Fruit fly (Drosophila melanogaster) whole organism, embryonic: ENCODE data around the gene Pex7.
A peak's percentile ranks its signal among the peaks of the same experiment; 100 is the strongest.

ENCODE experiments used
- Aef1 ChIP-seq: fragments of 200-800 bp; sonication (Bioruptor generic); IDR thresholded peaks from 3 replicates; pipeline ENCODE4 v1.3.6; 2022; ENCODE audit warnings: missing biosample characterization, missing genetic modification characterization
- BEAF-32 ChIP-seq: fragments of 200-800 bp; sonication (Bioruptor generic); optimal IDR thresholded peaks from 3 replicates; lab custom pipeline; 2017; ENCODE audit warnings: missing biosample characterization, missing genetic modification characterization, mild to moderate bottlenecking, moderate library complexity, missing genetic modification reagents
- CG10321 ChIP-seq: fragments of 200-800 bp; sonication (Bioruptor generic); IDR thresholded peaks from 2 replicates; pipeline ENCODE4 v1.3.6; 2022; ENCODE audit warnings: missing biosample characterization, missing genetic modification characterization
- CG10462 ChIP-seq: fragments of 200-800 bp; sonication (Bioruptor generic); optimal IDR thresholded peaks from 2 replicates; lab custom pipeline; 2016; ENCODE audit warnings: missing biosample characterization, missing genetic modification characterization
- CG11247 ChIP-seq: fragments of 200-800 bp; sonication (Bioruptor generic); IDR thresholded peaks from 2 replicates; pipeline ENCODE4 v1.3.6; 2022; ENCODE audit warnings: missing biosample characterization, missing genetic modification characterization
- CG11560 ChIP-seq: fragments of 200-800 bp; sonication (Bioruptor generic); IDR thresholded peaks from 3 replicates; pipeline ENCODE4 v1.3.6; 2022; ENCODE audit warnings: missing biosample characterization, missing genetic modification characterization
- CG12769 ChIP-seq: fragments of 200-800 bp; sonication (Bioruptor generic); optimal IDR thresholded peaks from 2 replicates; lab custom pipeline; 2019; ENCODE audit warnings: missing biosample characterization, mild to moderate bottlenecking, missing genetic modification characterization, moderate library complexity
- CG15479 ChIP-seq: fragments of 200-800 bp; sonication (Bioruptor generic); optimal IDR thresholded peaks from 3 replicates; lab custom pipeline; 2019; ENCODE audit warnings: missing biosample characterization, mild to moderate bottlenecking, missing genetic modification characterization, moderate library complexity
- CG32532 ChIP-seq: fragments of 200-800 bp; sonication (Bioruptor generic); IDR thresholded peaks from 2 replicates; pipeline ENCODE4 v1.3.6; 2022; ENCODE audit warnings: missing biosample characterization, missing genetic modification characterization
- CG33213 ChIP-seq: fragments of 200-800 bp; sonication (Bioruptor generic); optimal IDR thresholded peaks from 3 replicates; lab custom pipeline; 2016; ENCODE audit warnings: missing biosample characterization, missing genetic modification characterization
- CG4424 ChIP-seq: fragments of 200-800 bp; sonication (Bioruptor generic); optimal IDR thresholded peaks from 3 replicates; lab custom pipeline; 2016; ENCODE audit warnings: missing biosample characterization, missing genetic modification characterization
- CG5180 ChIP-seq: fragments of 200-800 bp; sonication (Bioruptor generic); optimal IDR thresholded peaks from 3 replicates; lab custom pipeline; 2017; ENCODE audit warnings: missing biosample characterization, missing genetic modification characterization, mild to moderate bottlenecking, moderate library complexity, missing genetic modification reagents
- CG7271 ChIP-seq: fragments of 200-800 bp; sonication (Bioruptor generic); optimal IDR thresholded peaks from 2 replicates; lab custom pipeline; 2018; ENCODE audit warnings: missing biosample characterization, mild to moderate bottlenecking, missing genetic modification characterization, moderate library complexity
- CG8290 ChIP-seq, 3 experiments: fragments of 200-800 bp; sonication (Bioruptor generic); optimal IDR thresholded peaks; 2 replicates each; lab custom pipeline; 2016 to 2019; ENCODE audit warnings: missing biosample characterization in 3 of 3, missing genetic modification characterization in 3 of 3, mild to moderate bottlenecking in 2 of 3, moderate library complexity in 1 of 3
- CG8765 ChIP-seq: fragments of 200-800 bp; sonication (Bioruptor generic); IDR thresholded peaks from 2 replicates; pipeline ENCODE4 v1.3.6; 2022; ENCODE audit warnings: missing biosample characterization, missing genetic modification characterization
- CHES-1-like ChIP-seq: fragments of 200-800 bp; sonication (Bioruptor generic); optimal IDR thresholded peaks from 2 replicates; lab custom pipeline; 2016; ENCODE audit warnings: missing biosample characterization, missing genetic modification characterization
- Chrac-16 ChIP-seq: fragments of 200-800 bp; sonication (Bioruptor generic); optimal IDR thresholded peaks from 3 replicates; lab custom pipeline; 2016; ENCODE audit warnings: missing biosample characterization, missing genetic modification characterization
- CrebB ChIP-seq: fragments of 200-800 bp; sonication (Bioruptor generic); optimal IDR thresholded peaks from 3 replicates; lab custom pipeline; 2018; ENCODE audit warnings: missing biosample characterization, mild to moderate bottlenecking, missing genetic modification characterization
- D19A ChIP-seq: fragments of 200-800 bp; optimal IDR thresholded peaks from 3 replicates; lab custom pipeline; 2019; ENCODE audit warnings: missing biosample characterization, mild to moderate bottlenecking, missing genetic modification characterization, moderate library complexity
- Deaf1 ChIP-seq: fragments of 200-800 bp; optimal IDR thresholded peaks from 3 replicates; lab custom pipeline; 2019; ENCODE audit warnings: missing biosample characterization, mild to moderate bottlenecking, missing genetic modification characterization, moderate library complexity
- Drgx ChIP-seq: fragments of 200-800 bp; sonication (Bioruptor generic); IDR thresholded peaks from 2 replicates; pipeline ENCODE4 v1.3.6; 2022; ENCODE audit warnings: missing biosample characterization, missing genetic modification characterization
- HmgD ChIP-seq: fragments of 200-800 bp; sonication (Bioruptor generic); optimal IDR thresholded peaks from 3 replicates; lab custom pipeline; 2016; ENCODE audit warnings: missing biosample characterization, missing genetic modification characterization
- Lhr ChIP-seq: fragments of 200-800 bp; sonication (Bioruptor generic); optimal IDR thresholded peaks from 3 replicates; lab custom pipeline; 2017; ENCODE audit warnings: mild to moderate bottlenecking, missing biosample characterization, missing genetic modification reagents, missing genetic modification characterization
- MTF-1 ChIP-seq: fragments of 200-800 bp; sonication (Bioruptor generic); optimal IDR thresholded peaks from 2 replicates; lab custom pipeline; 2018; ENCODE audit warnings: missing biosample characterization, mild to moderate bottlenecking, missing genetic modification characterization, borderline replicate concordance
- Mes4 ChIP-seq: fragments of 200-800 bp; sonication (Bioruptor generic); optimal IDR thresholded peaks from 2 replicates; lab custom pipeline; 2016; ENCODE audit warnings: missing biosample characterization, missing genetic modification characterization
- NFAT ChIP-seq: fragments of 200-800 bp; sonication (Bioruptor generic); IDR thresholded peaks from 2 replicates; pipeline ENCODE4 v1.3.6; 2022; ENCODE audit warnings: missing biosample characterization, missing genetic modification characterization
- Rx ChIP-seq: fragments of 200-800 bp; sonication (Bioruptor generic); IDR thresholded peaks from 2 replicates; pipeline ENCODE4 v1.3.6; 2022; ENCODE audit warnings: missing biosample characterization, missing genetic modification characterization
- ato ChIP-seq: fragments of 200-800 bp; sonication (Bioruptor generic); IDR thresholded peaks from 2 replicates; pipeline ENCODE4 v1.3.6; 2022; ENCODE audit warnings: missing biosample characterization, missing genetic modification characterization; ENCODE audit not compliant: partially characterized antibody
- cad ChIP-seq: fragments of >200 bp; optimal IDR thresholded peaks from 2 replicates; lab custom pipeline; 2017; ENCODE audit warnings: missing biosample characterization, missing genetic modification characterization
- caup ChIP-seq: fragments of 200-800 bp; sonication (Bioruptor generic); optimal IDR thresholded peaks from 3 replicates; lab custom pipeline; 2017; ENCODE audit warnings: missing biosample characterization, mild to moderate bottlenecking, missing genetic modification characterization, moderate library complexity; ENCODE audit not compliant: severe bottlenecking
- crol ChIP-seq: fragments of 200-800 bp; sonication (Bioruptor generic); IDR thresholded peaks from 2 replicates; pipeline ENCODE4 v1.3.6; 2022; ENCODE audit warnings: missing biosample characterization, missing genetic modification characterization
- crp ChIP-seq, 2 experiments: fragments of 200-800 bp; sonication (Bioruptor generic); optimal IDR thresholded peaks; 2 replicates in 1 of 2; 3 replicates in 1 of 2; lab custom pipeline; 2017; ENCODE audit warnings: missing biosample characterization in 2 of 2, missing genetic modification characterization in 2 of 2, mild to moderate bottlenecking in 1 of 2, moderate library complexity in 1 of 2
- dysf ChIP-seq: fragments of 200-800 bp; sonication (Bioruptor generic); IDR thresholded peaks from 3 replicates; pipeline ENCODE4 v1.3.6; 2022; ENCODE audit warnings: missing biosample characterization, missing genetic modification characterization
- gcm2 ChIP-seq: fragments of 200-800 bp; sonication (Bioruptor generic); optimal IDR thresholded peaks from 2 replicates; lab custom pipeline; 2016; ENCODE audit warnings: missing biosample characterization, missing genetic modification characterization
- gfzf ChIP-seq: fragments of 200-800 bp; sonication (Bioruptor generic); optimal IDR thresholded peaks from 2 replicates; lab custom pipeline; 2016; ENCODE audit warnings: missing biosample characterization, mild to moderate bottlenecking, missing genetic modification characterization, moderate library complexity
- gsb-n ChIP-seq: fragments of 200-800 bp; sonication (Bioruptor generic); optimal IDR thresholded peaks from 3 replicates; lab custom pipeline; 2018; ENCODE audit warnings: missing biosample characterization, mild to moderate bottlenecking, missing genetic modification characterization
- nom ChIP-seq: fragments of 200-800 bp; sonication (Bioruptor generic); optimal IDR thresholded peaks from 2 replicates; lab custom pipeline; 2017; ENCODE audit warnings: missing biosample characterization, missing genetic modification characterization, mild to moderate bottlenecking, moderate library complexity, missing genetic modification reagents
- org-1 ChIP-seq: fragments of 200-800 bp; sonication (Bioruptor generic); optimal IDR thresholded peaks from 2 replicates; lab custom pipeline; 2017; ENCODE audit warnings: missing biosample characterization, missing genetic modification characterization
- rib ChIP-seq: fragments of 200-800 bp; sonication (Bioruptor generic); IDR thresholded peaks from 2 replicates; pipeline ENCODE4 v1.3.6; 2022; ENCODE audit warnings: missing biosample characterization, missing genetic modification characterization
- sd ChIP-seq: fragments of 200-800 bp; sonication (Bioruptor generic); optimal IDR thresholded peaks from 3 replicates; lab custom pipeline; 2018; ENCODE audit warnings: missing biosample characterization, mild to moderate bottlenecking, missing genetic modification characterization, moderate library complexity
- sima ChIP-seq: fragments of 200-800 bp; sonication (Bioruptor generic); optimal IDR thresholded peaks from 2 replicates; lab custom pipeline; 2016; ENCODE audit warnings: missing biosample characterization, missing genetic modification characterization
- tap ChIP-seq: fragments of 200-800 bp; optimal IDR thresholded peaks from 3 replicates; lab custom pipeline; 2019; ENCODE audit warnings: missing biosample characterization, mild to moderate bottlenecking, missing genetic modification characterization, moderate library complexity
- tll ChIP-seq, 2 experiments: fragments of 200-800 bp in 1 of 2; fragments of >200 bp in 1 of 2; sonication (Bioruptor generic) in 1 of 2; optimal IDR thresholded peaks; 2 replicates each; lab custom pipeline; 2017 to 2019; ENCODE audit warnings: missing biosample characterization in 2 of 2, missing genetic modification characterization in 2 of 2, mild to moderate bottlenecking in 1 of 2, moderate library complexity in 1 of 2
- tx ChIP-seq: fragments of 200-800 bp; sonication (Bioruptor generic); optimal IDR thresholded peaks from 2 replicates; lab custom pipeline; 2016; ENCODE audit warnings: missing biosample characterization, missing genetic modification characterization
- z ChIP-seq: fragments of 200-800 bp; sonication (Bioruptor generic); IDR thresholded peaks from 3 replicates; pipeline ENCODE4 v1.3.6; 2022; ENCODE audit warnings: missing biosample characterization, missing genetic modification characterization
- zen ChIP-seq: fragments of 200-800 bp; sonication (Bioruptor generic); optimal IDR thresholded peaks from 3 replicates; lab custom pipeline; 2018; ENCODE audit warnings: missing biosample characterization, mild to moderate bottlenecking, missing genetic modification characterization, moderate library complexity

The Pex7 gene

dm6 chr3L:8652572-8652977 is 5.6 kb downstream of the Pex7 start:
- TF ChIP-seq Deaf1 (tag; lab: Kevin White, UChicago) (peak; percentile 67), CG4424 (GFP tag; lab: Kevin White, UChicago) (no peak), nom (GFP tag; lab: Kevin White, UChicago) (peak; percentile 29), CG10462 (GFP tag; lab: Kevin White, UChicago) (no peak), Rx (GFP tag; lab: Robert Waterston, UW) (no peak)

dm6 chr3L:8653572-8653971 is 6.6 kb downstream of the Pex7 start:
- TF ChIP-seq tll (GFP tag; optimal IDR thresholded peaks at IDR 0.05; lab: Kevin White, UChicago) (peak in 1 of 2 experiments; percentile 56), crp (GFP tag; optimal IDR thresholded peaks at IDR 0.05; lab: Kevin White, UChicago) (no peak), gcm2 (GFP tag; lab: Kevin White, UChicago) (no peak), CG7271 (tag; lab: Kevin White, UChicago) (peak; percentile 66), cad (GFP tag; lab: Kevin White, UChicago) (peak; percentile 99), CG15479 (GFP tag; lab: Kevin White, UChicago) (peak; percentile 84)

DNA sequence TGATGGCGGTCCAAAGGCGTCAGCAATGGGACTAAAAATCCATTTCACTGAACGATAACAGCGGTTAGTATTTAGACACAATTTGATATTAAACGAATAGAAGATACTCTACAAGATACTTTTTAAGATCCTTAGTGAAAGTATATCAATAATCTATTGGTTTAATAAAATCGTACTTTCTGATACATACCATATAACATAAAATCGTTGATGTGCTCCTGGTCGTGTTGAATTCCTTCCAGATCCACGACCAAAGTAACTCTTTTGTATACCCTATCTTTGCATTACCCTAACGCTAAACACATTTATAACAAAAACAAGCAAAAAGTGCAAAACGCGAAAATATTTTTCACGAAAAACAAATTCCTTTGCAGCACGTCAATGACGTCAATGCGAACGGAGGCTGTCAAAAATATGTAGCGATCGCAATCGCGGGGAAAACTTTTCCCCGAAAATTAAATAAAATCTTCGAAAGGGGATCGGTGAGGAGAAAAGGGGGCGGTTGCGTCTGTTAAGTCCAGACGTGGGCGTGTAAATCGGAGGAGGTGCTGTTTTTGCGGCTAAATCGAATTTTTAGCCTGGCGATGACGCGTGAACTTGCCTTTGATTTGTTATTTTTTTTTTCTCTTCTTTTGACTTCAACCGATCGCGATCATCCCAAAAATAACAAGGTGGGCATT is 8.4 kb downstream of the Pex7 start:
- TF ChIP-seq dysf (GFP tag; lab: Robert Waterston, UW) (no peak), sima (no peak), CG8765 (GFP tag; lab: Robert Waterston, UW) (no peak), org-1 (GFP tag; lab: Kevin White, UChicago) (no peak), CrebB (no peak), CG33213 (no peak), crol (GFP tag; lab: Robert Waterston, UW) (peak; percentile 56; the same call in 1 of the 2 replicates), MTF-1 (GFP tag; lab: Kevin White, UChicago) (no peak), CG11560 (no peak), CG11247 (GFP tag; lab: Robert Waterston, UW) (no peak), zen (tag; lab: Kevin White, UChicago) (no peak), caup (GFP tag; lab: Kevin White, UChicago) (no peak), D19A (tag; lab: Kevin White, UChicago) (no peak), Mes4 (no peak), NFAT (GFP tag; lab: Robert Waterston, UW) (0 out of 2 replicates have a peak, but pooled peaks have one; percentile 12), HmgD (no peak), ato (GFP tag; lab: Robert Waterston, UW) (no peak), Drgx (no peak), CHES-1-like (GFP tag; lab: Kevin White, UChicago) (no peak), CG10321 (no peak), sd (tag; lab: Kevin White, UChicago) (peak; percentile 74), CG32532 (peak; percentile 62), BEAF-32 (GFP tag; lab: Kevin White, UChicago) (no peak), CG5180 (GFP tag; lab: Kevin White, UChicago) (no peak), Aef1 (no peak), gfzf (GFP tag; lab: Kevin White, UChicago) (no peak), Chrac-16 (GFP tag; lab: Kevin White, UChicago) (no peak), CG12769 (tag; lab: Kevin White, UChicago) (peak; percentile 80), z (GFP tag; lab: Robert Waterston, UW) (no peak), rib (GFP tag; lab: Robert Waterston, UW) (peak; percentile 57; the same call in 1 of the 2 replicates), tap (no peak), tx (GFP tag; lab: Kevin White, UChicago) (no peak), Lhr (no peak), gsb-n (tag; lab: Kevin White, UChicago) (no peak), CG8290 (GFP tag; optimal IDR thresholded peaks at IDR 0.05; lab: Kevin White, UChicago) (no peak), CG8290 (tag; optimal IDR thresholded peaks at IDR 0.05; lab: Kevin White, UChicago) (no peak)
